Worm (Caenorhabditis elegans): Measurements from ENCODE around the gene F49H6.5.

DNA sequence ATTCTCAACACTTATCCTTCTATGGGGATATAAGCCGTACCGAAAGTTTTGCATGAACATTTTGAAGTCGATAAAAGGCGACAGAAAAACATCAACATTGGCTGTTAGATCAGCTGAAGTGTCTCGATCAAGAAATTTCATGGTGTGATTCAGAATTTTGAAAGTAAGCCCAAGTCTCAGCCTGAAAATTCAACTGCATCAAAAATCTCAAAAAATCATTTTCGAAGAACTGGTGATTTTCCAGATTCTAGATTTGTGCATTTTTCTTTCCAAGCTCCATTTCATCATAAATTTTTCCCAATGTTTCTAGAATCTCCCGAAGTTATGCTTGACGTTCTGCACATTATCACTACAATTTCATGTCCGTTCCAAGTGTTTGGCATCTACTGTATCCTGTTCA lies 41.6 kb downstream of the F49H6.5 start, which contains the start of gene srh-255:
- TF ChIP-seq fos-1 (tag; optimal IDR thresholded peaks at IDR 0.05) (no peak), ces-1 (GFP tag; optimal IDR thresholded peaks at IDR 0.05) (no peak), zip-4 (GFP tag; optimal IDR thresholded peaks at IDR 0.05) (no peak)

Measured in whole organism, L1 larva.